Fruit fly (Drosophila melanogaster) whole organism, prepupa: ENCODE results near the gene Tlk.

Experiments
- Blimp-1 ChIP-seq: fragments of 200-800 bp; sonication (Bioruptor generic); optimal IDR thresholded peaks from 3 replicates; lab custom pipeline; 2017; ENCODE audit warnings: missing biosample characterization, missing genetic modification characterization, mild to moderate bottlenecking, moderate library complexity, missing genetic modification reagents
- CG10631 ChIP-seq: fragments of 200-800 bp; sonication (Bioruptor generic); optimal IDR thresholded peaks from 2 replicates; lab custom pipeline; 2016; ENCODE audit warnings: missing biosample characterization, missing genetic modification characterization
- CG10669 ChIP-seq: fragments of 200-800 bp; sonication (Bioruptor generic); optimal IDR thresholded peaks from 3 replicates; lab custom pipeline; 2018; ENCODE audit warnings: missing biosample characterization, mild to moderate bottlenecking, missing genetic modification characterization, moderate library complexity
- CG11294 ChIP-seq: fragments of 200-800 bp; sonication (Bioruptor generic); IDR thresholded peaks from 2 replicates; pipeline ENCODE4 v1.3.6; 2022; ENCODE audit warnings: missing biosample characterization, missing genetic modification characterization
- CG15336 ChIP-seq: fragments of 200-800 bp; sonication (Bioruptor generic); IDR thresholded peaks from 2 replicates; pipeline ENCODE4 v1.3.6; 2022; ENCODE audit warnings: missing biosample characterization, missing genetic modification characterization
- CG1621 ChIP-seq: fragments of 200-800 bp; sonication (Bioruptor generic); optimal IDR thresholded peaks from 3 replicates; lab custom pipeline; 2018; ENCODE audit warnings: missing biosample characterization, mild to moderate bottlenecking, missing genetic modification characterization
- CG16779 ChIP-seq: fragments of 200-800 bp; sonication (Bioruptor generic); optimal IDR thresholded peaks from 3 replicates; lab custom pipeline; 2017; ENCODE audit warnings: missing biosample characterization, mild to moderate bottlenecking, missing genetic modification characterization
- CG3032 ChIP-seq: fragments of 200-800 bp; optimal IDR thresholded peaks from 2 replicates; lab custom pipeline; 2019; ENCODE audit warnings: missing biosample characterization, mild to moderate bottlenecking, missing genetic modification characterization, moderate library complexity
- CG31627 ChIP-seq: fragments of 200-800 bp; sonication (Bioruptor generic); optimal IDR thresholded peaks from 3 replicates; lab custom pipeline; 2016; ENCODE audit warnings: missing biosample characterization, missing genetic modification characterization
- CG34406 ChIP-seq: fragments of 200-800 bp; sonication (Bioruptor generic); optimal IDR thresholded peaks from 3 replicates; lab custom pipeline; 2016; ENCODE audit warnings: missing biosample characterization, missing genetic modification characterization
- CG3919 ChIP-seq: fragments of 200-800 bp; sonication (Bioruptor generic); optimal IDR thresholded peaks from 3 replicates; lab custom pipeline; 2016; ENCODE audit warnings: missing biosample characterization, missing genetic modification characterization
- CG4318 ChIP-seq: fragments of 200-800 bp; sonication (Bioruptor generic); optimal IDR thresholded peaks from 3 replicates; lab custom pipeline; 2017; ENCODE audit warnings: missing biosample characterization, mild to moderate bottlenecking, missing genetic modification characterization
- CG6163 ChIP-seq: fragments of 200-800 bp; sonication (Bioruptor generic); IDR thresholded peaks from 3 replicates; pipeline ENCODE4 v1.3.6; 2022; ENCODE audit warnings: missing biosample characterization, missing genetic modification characterization
- CG6792 ChIP-seq: fragments of 200-800 bp; sonication (Bioruptor generic); optimal IDR thresholded peaks from 3 replicates; lab custom pipeline; 2016; ENCODE audit warnings: missing biosample characterization, missing genetic modification characterization
- CG6808 ChIP-seq: fragments of 200-800 bp; sonication (Bioruptor generic); optimal IDR thresholded peaks from 3 replicates; lab custom pipeline; 2017; ENCODE audit warnings: missing biosample characterization, missing genetic modification characterization, mild to moderate bottlenecking, moderate library complexity, missing genetic modification reagents
- CG6854 ChIP-seq: fragments of 200-800 bp; sonication (Bioruptor generic); optimal IDR thresholded peaks from 2 replicates; lab custom pipeline; 2017; ENCODE audit warnings: missing biosample characterization, mild to moderate bottlenecking, missing genetic modification characterization
- CG7368 ChIP-seq: fragments of 200-800 bp; sonication (Bioruptor generic); optimal IDR thresholded peaks from 3 replicates; lab custom pipeline; 2016; ENCODE audit warnings: missing biosample characterization, missing genetic modification characterization
- CG8119 ChIP-seq: fragments of 200-800 bp; sonication (Bioruptor generic); IDR thresholded peaks from 3 replicates; pipeline ENCODE4 v1.3.6; 2022; ENCODE audit warnings: missing biosample characterization, missing genetic modification characterization
- CG8632 ChIP-seq: fragments of 200-800 bp; sonication (Bioruptor generic); optimal IDR thresholded peaks from 3 replicates; lab custom pipeline; 2016; ENCODE audit warnings: missing biosample characterization, missing genetic modification characterization
- CG9139 ChIP-seq: fragments of 200-800 bp; sonication (Bioruptor generic); optimal IDR thresholded peaks from 3 replicates; lab custom pipeline; 2017; ENCODE audit warnings: missing biosample characterization, mild to moderate bottlenecking, missing genetic modification characterization
- Eip75B ChIP-seq: fragments of 200-800 bp; sonication (Bioruptor generic); optimal IDR thresholded peaks from 3 replicates; lab custom pipeline; 2016; ENCODE audit warnings: missing biosample characterization, missing genetic modification characterization
- Eip78C ChIP-seq: fragments of 200-800 bp; sonication (Bioruptor generic); peaks from one replicate; lab custom pipeline; 2016; ENCODE audit warnings: missing biosample characterization, missing genetic modification characterization
- Gug ChIP-seq: fragments of 200-800 bp; sonication (Bioruptor generic); IDR thresholded peaks from 2 replicates; pipeline ENCODE4 v1.3.6; 2022; ENCODE audit warnings: missing biosample characterization, missing genetic modification characterization
- Hr38 ChIP-seq: sonication (Bioruptor generic); optimal IDR thresholded peaks from 2 replicates; lab custom pipeline; 2016; ENCODE audit warnings: missing biosample characterization, missing genetic modification characterization
- Hr4 ChIP-seq: fragments of 200-800 bp; sonication (Bioruptor generic); optimal IDR thresholded peaks from 3 replicates; lab custom pipeline; 2016; ENCODE audit warnings: missing biosample characterization, missing genetic modification characterization
- Lpt ChIP-seq: fragments of 200-800 bp; sonication (Bioruptor generic); optimal IDR thresholded peaks from 3 replicates; lab custom pipeline; 2016; ENCODE audit warnings: missing biosample characterization, missing genetic modification characterization
- Met ChIP-seq: fragments of 200-800 bp; sonication (Bioruptor generic); optimal IDR thresholded peaks from 3 replicates; lab custom pipeline; 2016; ENCODE audit warnings: missing biosample characterization, missing genetic modification characterization
- OdsH ChIP-seq: fragments of 200-800 bp; sonication (Bioruptor generic); optimal IDR thresholded peaks from 3 replicates; lab custom pipeline; 2016; ENCODE audit warnings: missing biosample characterization, missing genetic modification characterization
- Smox ChIP-seq: fragments of 200-800 bp; sonication (Bioruptor generic); optimal IDR thresholded peaks from 3 replicates; lab custom pipeline; 2016; ENCODE audit warnings: missing biosample characterization, missing genetic modification characterization
- Sox14 ChIP-seq: fragments of 200-800 bp; sonication (Bioruptor generic); optimal IDR thresholded peaks from 3 replicates; lab custom pipeline; 2016; ENCODE audit warnings: missing biosample characterization, missing genetic modification characterization
- Sox15 ChIP-seq: fragments of 200-800 bp; sonication (Bioruptor generic); optimal IDR thresholded peaks from 3 replicates; lab custom pipeline; 2016; ENCODE audit warnings: missing biosample characterization, missing genetic modification characterization
- achi ChIP-seq: fragments of 200-800 bp; sonication (Bioruptor generic); optimal IDR thresholded peaks from 3 replicates; lab custom pipeline; 2016; ENCODE audit warnings: missing biosample characterization, missing genetic modification characterization
- acj6 ChIP-seq: fragments of 200-800 bp; sonication (Bioruptor generic); optimal IDR thresholded peaks from 3 replicates; lab custom pipeline; 2016; ENCODE audit warnings: missing biosample characterization, missing genetic modification characterization
- cyc ChIP-seq: fragments of 200-800 bp; sonication (Bioruptor generic); optimal IDR thresholded peaks from 3 replicates; lab custom pipeline; 2016; ENCODE audit warnings: missing biosample characterization, missing genetic modification characterization
- dac ChIP-seq: fragments of 200-800 bp; sonication (Bioruptor generic); optimal IDR thresholded peaks from 2 replicates; lab custom pipeline; 2017; ENCODE audit warnings: missing biosample characterization, mild to moderate bottlenecking, missing genetic modification characterization
- dsx ChIP-seq: fragments of 200-800 bp; optimal IDR thresholded peaks from 3 replicates; lab custom pipeline; 2019; ENCODE audit warnings: missing biosample characterization, mild to moderate bottlenecking, missing genetic modification characterization, moderate library complexity; ENCODE audit not compliant: poor library complexity, severe bottlenecking
- eg ChIP-seq: fragments of 200-800 bp; sonication (Bioruptor generic); IDR thresholded peaks from 3 replicates; pipeline ENCODE4 v1.3.6; 2022; ENCODE audit warnings: missing biosample characterization, missing genetic modification characterization
- esn ChIP-seq: fragments of 200-800 bp; sonication (Bioruptor generic); optimal IDR thresholded peaks from 2 replicates; lab custom pipeline; 2016; ENCODE audit warnings: missing biosample characterization, mild to moderate bottlenecking, missing genetic modification characterization, moderate library complexity
- fd59A ChIP-seq: fragments of 200-800 bp; sonication (Bioruptor generic); optimal IDR thresholded peaks from 2 replicates; lab custom pipeline; 2017; ENCODE audit warnings: missing biosample characterization, mild to moderate bottlenecking, missing genetic modification characterization, missing genetic modification reagents
- fd85E ChIP-seq: fragments of 200-800 bp; sonication (Bioruptor generic); optimal IDR thresholded peaks from 3 replicates; lab custom pipeline; 2016; ENCODE audit warnings: missing biosample characterization, missing genetic modification characterization
- fkh ChIP-seq: fragments of 200-800 bp; sonication (Bioruptor generic); optimal IDR thresholded peaks from 3 replicates; lab custom pipeline; 2017; ENCODE audit warnings: missing biosample characterization, mild to moderate bottlenecking, missing genetic modification characterization, moderate library complexity
- lz ChIP-seq: fragments of 200-800 bp; sonication (Bioruptor generic); optimal IDR thresholded peaks from 3 replicates; lab custom pipeline; 2016; ENCODE audit warnings: missing biosample characterization, missing genetic modification characterization
- pdm3 ChIP-seq: fragments of 200-800 bp; sonication (Bioruptor generic); optimal IDR thresholded peaks from 3 replicates; lab custom pipeline; 2016; ENCODE audit warnings: missing biosample characterization, missing genetic modification characterization
- salr ChIP-seq, 2 experiments: fragments of 200-800 bp; sonication (Bioruptor generic); optimal IDR thresholded peaks; 3 replicates each; lab custom pipeline; 2016 to 2018; ENCODE audit warnings: missing biosample characterization in 2 of 2, missing genetic modification characterization in 2 of 2, mild to moderate bottlenecking in 1 of 2
- ss ChIP-seq, 2 experiments: fragments of 200-800 bp; sonication (Bioruptor generic); optimal IDR thresholded peaks; 2 replicates in 1 of 2; 3 replicates in 1 of 2; lab custom pipeline; 2017 to 2018; ENCODE audit warnings: mild to moderate bottlenecking in 2 of 2, missing biosample characterization in 2 of 2, missing genetic modification characterization in 2 of 2, moderate library complexity in 1 of 2
- svp ChIP-seq: fragments of 200-800 bp; sonication (Bioruptor generic); peaks from one replicate; lab custom pipeline; 2016; ENCODE audit warnings: missing biosample characterization, missing genetic modification characterization

The Tlk gene

DNA sequence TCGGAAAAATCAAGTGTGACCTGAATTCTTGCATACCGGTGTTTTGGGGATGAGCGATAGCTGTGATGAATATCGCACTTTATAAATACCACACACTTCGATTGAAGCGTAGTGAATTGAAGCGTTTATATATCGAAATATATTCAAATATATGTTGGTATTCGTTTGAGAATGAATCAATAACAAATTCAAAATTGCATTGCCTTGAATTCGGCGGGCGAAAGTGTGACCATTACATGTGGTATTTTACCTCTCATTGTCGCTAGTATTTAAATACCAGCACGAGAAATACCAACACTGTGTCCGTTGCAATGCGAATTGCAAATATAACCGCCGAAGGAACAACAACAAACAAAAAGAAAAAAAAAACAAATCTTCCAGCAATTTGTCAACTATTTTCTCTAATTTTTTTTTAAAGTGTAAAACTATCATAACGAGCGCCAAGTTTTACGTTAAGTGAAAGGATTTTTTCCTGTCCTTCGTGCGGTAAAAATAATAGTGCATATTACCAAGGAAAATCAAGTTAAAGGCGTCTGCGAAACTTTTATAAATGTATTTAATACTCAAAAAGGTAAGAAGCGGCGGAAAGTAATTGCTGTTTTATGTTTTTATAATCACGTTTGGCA is 48.2 kb upstream of the Tlk start, which contains the start of the genes Parg and Mnt:
Parg (minus strand) TSS at position 34 of the 626 bp plus-strand sequence.
Mnt (plus strand) TSS at position 333 of the 626 bp plus-strand sequence.
- TF ChIP-seq CG1621 (tag; lab: Kevin White, UChicago) (peak; percentile 39), CG6163 (peak; percentile 35; the same call in 1 of the 3 replicates), cyc (GFP tag; lab: Kevin White, UChicago) (no peak), svp (GFP tag; lab: Kevin White, UChicago) (peak; percentile 63), eg (peak; percentile 50; the same call in 1 of the 3 replicates), Sox14 (GFP tag; lab: Kevin White, UChicago) (peak; percentile 41), pdm3 (peak; percentile 3), Eip78C (no peak), CG10631 (GFP tag; lab: Kevin White, UChicago) (no peak)

DNA sequence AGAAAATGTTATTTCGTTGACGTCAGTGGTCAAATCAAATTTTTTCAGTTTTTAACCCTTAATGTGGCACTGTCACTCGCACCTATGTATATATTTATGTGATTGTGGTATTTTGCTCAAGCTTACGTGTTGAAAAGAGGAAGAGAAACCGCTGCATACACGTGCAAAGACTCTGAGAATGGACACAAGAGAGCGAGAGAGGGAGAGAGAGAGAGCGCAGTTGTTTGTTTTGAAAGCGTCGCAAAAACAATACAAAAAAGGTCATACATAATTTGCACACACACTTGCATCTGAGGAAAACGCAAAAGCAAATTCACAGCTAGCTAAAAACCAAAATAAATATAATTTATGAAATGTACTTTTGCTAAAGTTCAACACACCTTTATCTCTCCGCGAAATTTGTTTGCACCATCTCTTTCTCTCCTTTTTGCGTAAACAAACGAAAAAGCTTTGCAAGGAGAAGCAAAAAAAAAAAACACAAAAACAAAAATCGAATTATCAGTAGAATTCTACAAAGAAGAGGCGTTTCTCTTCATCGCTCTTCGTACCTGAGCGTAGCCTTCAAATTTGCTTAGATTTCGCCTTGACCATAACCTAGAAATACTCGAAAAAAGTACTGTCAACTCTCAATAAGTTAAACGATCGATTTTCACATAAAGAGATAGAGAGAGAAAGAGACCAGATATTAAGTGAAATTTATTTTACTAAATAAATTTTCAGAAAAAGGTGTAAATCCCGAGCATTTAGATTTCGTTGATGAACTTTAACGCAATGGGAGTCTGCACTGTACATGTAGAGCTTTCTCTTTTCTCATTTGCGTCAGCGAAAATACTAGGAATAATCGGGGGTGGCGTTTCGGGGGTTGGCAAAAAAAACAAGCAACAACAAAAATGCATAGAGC is 47.5 kb upstream of the Tlk start:
- peak; percentile 63 for TF ChIP-seq CG8119
- TF ChIP-seq CG10669 (GFP tag; lab: Kevin White, UChicago) = no peak
- peak; percentile 19 for TF ChIP-seq CG16779 (tag; lab: Kevin White, UChicago)
- no peak for TF ChIP-seq acj6 (GFP tag; lab: Kevin White, UChicago)
- TF ChIP-seq Eip75B = no peak
- peak; percentile 57 for TF ChIP-seq svp (GFP tag; lab: Kevin White, UChicago)
- TF ChIP-seq CG6792 (GFP tag; lab: Kevin White, UChicago) = no peak
- no peak for TF ChIP-seq CG34406 (GFP tag; lab: Kevin White, UChicago)
- TF ChIP-seq Blimp-1 (GFP tag; lab: Kevin White, UChicago) = no peak
- TF ChIP-seq CG9139 = no peak
- TF ChIP-seq lz (GFP tag; lab: Kevin White, UChicago) = peak; percentile 46
- TF ChIP-seq Smox (GFP tag; lab: Kevin White, UChicago) = peak; percentile 23
- TF ChIP-seq salr (GFP tag; optimal IDR thresholded peaks at IDR 0.05; lab: Kevin White, UChicago) = no peak
- TF ChIP-seq CG31627 (GFP tag; lab: Kevin White, UChicago) = peak; percentile 47
- no peak for TF ChIP-seq fd59A (GFP tag; lab: Kevin White, UChicago)
- peak; percentile 64 for TF ChIP-seq CG6808 (GFP tag; lab: Kevin White, UChicago)
- TF ChIP-seq cyc (GFP tag; lab: Kevin White, UChicago) = peak; percentile 44
- TF ChIP-seq eg = peak; percentile 82
- peak; percentile 23; the same call in 1 of the 2 replicates for TF ChIP-seq Gug (GFP tag; lab: Robert Waterston, UW)
- TF ChIP-seq Met = peak; percentile 52
- TF ChIP-seq CG15336 (GFP tag; lab: Robert Waterston, UW) = peak; percentile 56; the same call in 1 of the 2 replicates
- TF ChIP-seq fkh = peak; percentile 48
- no peak for TF ChIP-seq Hr38 (GFP tag; lab: Kevin White, UChicago)
- peak; percentile 7 for TF ChIP-seq OdsH (GFP tag; lab: Kevin White, UChicago)
- peak; percentile 4 for TF ChIP-seq fd85E (GFP tag; lab: Kevin White, UChicago)
- peak; percentile 68 for TF ChIP-seq CG6163
- TF ChIP-seq esn (GFP tag; lab: Kevin White, UChicago) = peak; percentile 64
- TF ChIP-seq Eip78C = peak; percentile 77
- TF ChIP-seq CG3032 (tag; lab: Kevin White, UChicago) = no peak
- TF ChIP-seq CG3919 (GFP tag; lab: Kevin White, UChicago) = peak; percentile 16
- peak; percentile 24 for TF ChIP-seq pdm3
- TF ChIP-seq CG6854 (GFP tag; lab: Kevin White, UChicago) = peak; percentile 57
- no peak for TF ChIP-seq CG8632 (GFP tag; lab: Kevin White, UChicago)
- TF ChIP-seq Sox15 (GFP tag; lab: Kevin White, UChicago) = no peak
- peak; percentile 37 for TF ChIP-seq dsx (GFP tag; lab: Kevin White, UChicago)
- no peak for TF ChIP-seq CG1621 (tag; lab: Kevin White, UChicago)
- no peak for TF ChIP-seq CG7368 (GFP tag; lab: Kevin White, UChicago)
- TF ChIP-seq CG4318 (GFP tag; lab: Kevin White, UChicago) = no peak
- no peak for TF ChIP-seq Lpt
- TF ChIP-seq achi = peak; percentile 41
- peak; percentile 61 for TF ChIP-seq Hr4 (GFP tag; lab: Kevin White, UChicago)
- TF ChIP-seq ss (GFP tag; optimal IDR thresholded peaks at IDR 0.05; lab: Kevin White, UChicago) = peak; percentile 73 to 81
- TF ChIP-seq CG11294 (GFP tag; lab: Robert Waterston, UW) = peak; percentile 42
- TF ChIP-seq dac (GFP tag; lab: Kevin White, UChicago) = peak; percentile 35
